Fruit fly (Drosophila melanogaster) whole organism, embryonic: Measurements from ENCODE around the gene Swip-1.

Experiments
- Aef1 ChIP-seq: fragments of 200-800 bp; sonication (Bioruptor generic); IDR thresholded peaks from 3 replicates; pipeline ENCODE4 v1.3.6; 2022; ENCODE audit warnings: missing biosample characterization, missing genetic modification characterization
- Asciz ChIP-seq: fragments of 200-800 bp; sonication (Bioruptor generic); optimal IDR thresholded peaks from 2 replicates; lab custom pipeline; 2017; ENCODE audit warnings: missing biosample characterization, mild to moderate bottlenecking, missing genetic modification characterization, missing genetic modification reagents
- CG10431 ChIP-seq: fragments of 200-800 bp; sonication (Bioruptor generic); optimal IDR thresholded peaks from 3 replicates; lab custom pipeline; 2018; ENCODE audit warnings: missing biosample characterization, mild to moderate bottlenecking, missing genetic modification characterization
- CG10462 ChIP-seq: fragments of 200-800 bp; sonication (Bioruptor generic); optimal IDR thresholded peaks from 2 replicates; lab custom pipeline; 2016; ENCODE audit warnings: missing biosample characterization, missing genetic modification characterization
- CG10959 ChIP-seq: fragments of 200-800 bp; sonication (Bioruptor generic); IDR thresholded peaks from 2 replicates; pipeline ENCODE4 v1.3.6; 2022; ENCODE audit warnings: missing biosample characterization, missing genetic modification characterization
- CG11398 ChIP-seq: fragments of 200-800 bp; sonication (Bioruptor generic); optimal IDR thresholded peaks from 2 replicates; lab custom pipeline; 2016; ENCODE audit warnings: missing biosample characterization, missing genetic modification characterization
- CG11560 ChIP-seq: fragments of 200-800 bp; sonication (Bioruptor generic); IDR thresholded peaks from 3 replicates; pipeline ENCODE4 v1.3.6; 2022; ENCODE audit warnings: missing biosample characterization, missing genetic modification characterization
- CG13624 ChIP-seq: fragments of 200-800 bp; sonication (Bioruptor generic); optimal IDR thresholded peaks from 2 replicates; lab custom pipeline; 2016; ENCODE audit warnings: missing biosample characterization, missing genetic modification characterization
- CG15269 ChIP-seq: fragments of 200-800 bp; sonication (Bioruptor generic); optimal IDR thresholded peaks from 2 replicates; lab custom pipeline; 2018; ENCODE audit warnings: missing biosample characterization, mild to moderate bottlenecking, missing genetic modification characterization, moderate library complexity
- CG16779 ChIP-seq: fragments of 200-800 bp; sonication (Bioruptor generic); IDR thresholded peaks from 2 replicates; pipeline ENCODE4 v1.3.6; 2022; ENCODE audit warnings: missing biosample characterization, missing genetic modification characterization
- CG2875 ChIP-seq: fragments of 200-800 bp; sonication (Bioruptor generic); optimal IDR thresholded peaks from 2 replicates; lab custom pipeline; 2017; ENCODE audit warnings: missing biosample characterization, mild to moderate bottlenecking, missing genetic modification characterization, missing genetic modification reagents
- CG33213 ChIP-seq: fragments of 200-800 bp; sonication (Bioruptor generic); optimal IDR thresholded peaks from 3 replicates; lab custom pipeline; 2016; ENCODE audit warnings: missing biosample characterization, missing genetic modification characterization
- CG34376 ChIP-seq: fragments of 200-800 bp; sonication (Bioruptor generic); optimal IDR thresholded peaks from 2 replicates; lab custom pipeline; 2018; ENCODE audit warnings: missing biosample characterization, mild to moderate bottlenecking, missing genetic modification characterization
- CG3726 ChIP-seq: fragments of 200-800 bp; sonication (Bioruptor generic); IDR thresholded peaks from 3 replicates; pipeline ENCODE4, ENCODE4 v1.3.6; 2022; ENCODE audit warnings: missing biosample characterization, missing genetic modification characterization
- CG8089 ChIP-seq: fragments of 200-800 bp; sonication (Bioruptor generic); optimal IDR thresholded peaks from 3 replicates; lab custom pipeline; 2016; ENCODE audit warnings: missing biosample characterization, missing genetic modification characterization
- CG8290 ChIP-seq, 3 experiments: fragments of 200-800 bp; sonication (Bioruptor generic); optimal IDR thresholded peaks; 2 replicates each; lab custom pipeline; 2016 to 2019; ENCODE audit warnings: missing biosample characterization in 3 of 3, missing genetic modification characterization in 3 of 3, mild to moderate bottlenecking in 2 of 3, moderate library complexity in 1 of 3
- CG8478 ChIP-seq: fragments of >200 bp; optimal IDR thresholded peaks from 2 replicates; lab custom pipeline; 2018
- CG9437 ChIP-seq: fragments of 200-800 bp; sonication (Bioruptor generic); optimal IDR thresholded peaks from 2 replicates; lab custom pipeline; 2018; ENCODE audit warnings: missing biosample characterization, mild to moderate bottlenecking, missing genetic modification characterization
- CrebB ChIP-seq: fragments of 200-800 bp; sonication (Bioruptor generic); optimal IDR thresholded peaks from 3 replicates; lab custom pipeline; 2018; ENCODE audit warnings: missing biosample characterization, mild to moderate bottlenecking, missing genetic modification characterization
- Dek ChIP-seq: fragments of 200-800 bp; sonication (Bioruptor generic); optimal IDR thresholded peaks from 3 replicates; lab custom pipeline; 2019; ENCODE audit warnings: missing biosample characterization, mild to moderate bottlenecking, missing genetic modification characterization, moderate library complexity
- E2f1 ChIP-seq: fragments of 200-800 bp; sonication (Bioruptor generic); IDR thresholded peaks from 2 replicates; pipeline ENCODE4 v1.3.6; 2022; ENCODE audit warnings: missing biosample characterization, missing genetic modification characterization
- H15 ChIP-seq: fragments of 200-800 bp; sonication (Bioruptor generic); IDR thresholded peaks from 3 replicates; pipeline ENCODE4 v1.3.6; 2022; ENCODE audit warnings: missing biosample characterization, missing genetic modification characterization
- HLH3B ChIP-seq: fragments of 200-800 bp; sonication (Bioruptor generic); IDR thresholded peaks from 2 replicates; pipeline ENCODE4 v1.3.6; 2022; ENCODE audit warnings: missing biosample characterization, missing genetic modification characterization
- HLH4C ChIP-seq: fragments of 200-800 bp; sonication (Bioruptor generic); IDR thresholded peaks from 3 replicates; pipeline ENCODE4 v1.3.6; 2022; ENCODE audit warnings: missing biosample characterization, missing genetic modification characterization; ENCODE audit not compliant: partially characterized antibody
- Lpt ChIP-seq: fragments of >200 bp; optimal IDR thresholded peaks from 2 replicates; lab custom pipeline; 2018; ENCODE audit warnings: missing biosample characterization, missing genetic modification characterization
- MESR4 ChIP-seq: fragments of 200-800 bp; sonication (Bioruptor generic); optimal IDR thresholded peaks from 2 replicates; lab custom pipeline; 2018; ENCODE audit warnings: missing biosample characterization, mild to moderate bottlenecking, missing genetic modification characterization, moderate library complexity
- Med ChIP-seq: fragments of 200-800 bp; sonication (Bioruptor generic); peaks from one replicate; lab custom pipeline; 2016; ENCODE audit warnings: missing biosample characterization, missing genetic modification characterization, mild to moderate bottlenecking, inconsistent platforms, moderate library complexity
- Mrtf ChIP-seq: fragments of 200-800 bp; sonication (Bioruptor generic); IDR thresholded peaks from 3 replicates; pipeline ENCODE4 v1.3.6; 2022; ENCODE audit warnings: missing biosample characterization, missing genetic modification characterization
- NC2α ChIP-seq: fragments of 200-800 bp; sonication (Bioruptor generic); optimal IDR thresholded peaks from 2 replicates; lab custom pipeline; 2016; ENCODE audit warnings: missing biosample characterization, missing genetic modification characterization
- Optix ChIP-seq: fragments of 200-800 bp; sonication (Bioruptor generic); IDR thresholded peaks from 3 replicates; pipeline ENCODE4 v1.3.6; 2022; ENCODE audit warnings: missing biosample characterization, missing genetic modification characterization
- Sox102F ChIP-seq: fragments of 200-800 bp; sonication (Bioruptor generic); optimal IDR thresholded peaks from 2 replicates; lab custom pipeline; 2018; ENCODE audit warnings: missing biosample characterization, mild to moderate bottlenecking, missing genetic modification characterization, moderate library complexity
- Sry-δ ChIP-seq: fragments of 200-800 bp; sonication (Bioruptor generic); optimal IDR thresholded peaks from 2 replicates; lab custom pipeline; 2016; ENCODE audit warnings: missing biosample characterization, missing genetic modification characterization
- Vsx1 ChIP-seq: fragments of 200-800 bp; sonication (Bioruptor generic); optimal IDR thresholded peaks from 2 replicates; lab custom pipeline; 2017; ENCODE audit warnings: missing biosample characterization, mild to moderate bottlenecking, missing genetic modification characterization, missing genetic modification reagents
- ac ChIP-seq: fragments of 200-800 bp; sonication (Bioruptor generic); optimal IDR thresholded peaks from 3 replicates; lab custom pipeline; 2017; ENCODE audit warnings: missing biosample characterization, mild to moderate bottlenecking, missing genetic modification characterization
- bab2 ChIP-seq: fragments of 200-800 bp; sonication (Bioruptor generic); optimal IDR thresholded peaks from 2 replicates; lab custom pipeline; 2016; ENCODE audit warnings: missing biosample characterization, missing genetic modification characterization
- bcd ChIP-seq: fragments of 200-800 bp; sonication (Bioruptor generic); optimal IDR thresholded peaks from 2 replicates; lab custom pipeline; 2017; ENCODE audit warnings: missing biosample characterization, mild to moderate bottlenecking, missing genetic modification characterization
- bigmax ChIP-seq: fragments of 200-800 bp; sonication (Bioruptor generic); optimal IDR thresholded peaks from 2 replicates; lab custom pipeline; 2018; ENCODE audit warnings: missing biosample characterization, mild to moderate bottlenecking, missing genetic modification characterization
- dmrt11E ChIP-seq: fragments of 200-800 bp; sonication (Bioruptor generic); optimal IDR thresholded peaks from 3 replicates; lab custom pipeline; 2018; ENCODE audit warnings: missing biosample characterization, mild to moderate bottlenecking, missing genetic modification characterization, moderate library complexity
- emc ChIP-seq: fragments of 200-800 bp; sonication (Bioruptor generic); optimal IDR thresholded peaks from 2 replicates; lab custom pipeline; 2016; ENCODE audit warnings: missing biosample characterization, missing genetic modification characterization
- en ChIP-seq: fragments of 200-800 bp; sonication (Bioruptor generic); optimal IDR thresholded peaks from 2 replicates; lab custom pipeline; 2016; ENCODE audit warnings: missing biosample characterization, missing genetic modification characterization
- gsb ChIP-seq: fragments of 200-800 bp; sonication (Bioruptor generic); IDR thresholded peaks from 2 replicates; pipeline ENCODE4 v1.3.6; 2022; ENCODE audit warnings: missing biosample characterization, missing genetic modification characterization
- ham ChIP-seq: fragments of 200-800 bp; sonication (Bioruptor generic); IDR thresholded peaks from 2 replicates; pipeline ENCODE4 v1.3.6; 2022; ENCODE audit warnings: missing biosample characterization, missing genetic modification characterization
- her ChIP-seq: fragments of 200-800 bp; sonication (Bioruptor generic); optimal IDR thresholded peaks from 2 replicates; lab custom pipeline; 2016; ENCODE audit warnings: missing biosample characterization, missing genetic modification characterization
- ind ChIP-seq: fragments of 200-800 bp; sonication (Bioruptor generic); optimal IDR thresholded peaks from 3 replicates; lab custom pipeline; 2016; ENCODE audit warnings: missing biosample characterization, missing genetic modification characterization
- ken ChIP-seq: fragments of 200-800 bp; sonication (Bioruptor generic); IDR thresholded peaks from 3 replicates; pipeline ENCODE4 v1.3.6; 2022; ENCODE audit warnings: missing biosample characterization, missing genetic modification characterization
- klu ChIP-seq: fragments of 200-800 bp; sonication (Bioruptor generic); IDR thresholded peaks from 2 replicates; pipeline ENCODE4 v1.3.6; 2022; ENCODE audit warnings: missing biosample characterization, missing genetic modification characterization
- mirr ChIP-seq: fragments of 200-800 bp; sonication (Bioruptor generic); optimal IDR thresholded peaks from 3 replicates; lab custom pipeline; 2018; ENCODE audit warnings: missing biosample characterization, mild to moderate bottlenecking, missing genetic modification characterization
- nom ChIP-seq: fragments of 200-800 bp; sonication (Bioruptor generic); optimal IDR thresholded peaks from 2 replicates; lab custom pipeline; 2017; ENCODE audit warnings: missing biosample characterization, missing genetic modification characterization, mild to moderate bottlenecking, moderate library complexity, missing genetic modification reagents
- sima ChIP-seq: fragments of 200-800 bp; sonication (Bioruptor generic); optimal IDR thresholded peaks from 2 replicates; lab custom pipeline; 2016; ENCODE audit warnings: missing biosample characterization, missing genetic modification characterization
- stc ChIP-seq: fragments of 200-800 bp; sonication (Bioruptor generic); IDR thresholded peaks from 2 replicates; pipeline ENCODE4 v1.3.6; 2022; ENCODE audit warnings: missing biosample characterization, missing genetic modification characterization
- unc-4 ChIP-seq: fragments of 200-800 bp; sonication (Bioruptor generic); IDR thresholded peaks from 2 replicates; pipeline ENCODE4 v1.3.6; 2022; ENCODE audit warnings: missing biosample characterization, missing genetic modification characterization; ENCODE audit not compliant: partially characterized antibody

Swip-1 gene

dm6 chr2L:19009130-19009529 is 22.1 kb upstream of the Swip-1 start, which contains the start of gene RpL30 (continued):
- TF ChIP-seq CG10462 (GFP tag; lab: Kevin White, UChicago) (peak; percentile 77), HLH3B (GFP tag; lab: Robert Waterston, UW) (peak; percentile 80), CG15269 (tag; lab: Kevin White, UChicago) (peak; percentile 79), ham (GFP tag; lab: Robert Waterston, UW) (peak; percentile 83; the same call in 1 of the 2 replicates), CG13624 (GFP tag; lab: Kevin White, UChicago) (peak; percentile 95), CG9437 (peak; percentile 67), CG16779 (GFP tag; lab: Robert Waterston, UW) (peak; percentile 91), her (GFP tag; lab: Kevin White, UChicago) (peak; percentile 94), Optix (GFP tag; lab: Robert Waterston, UW) (peak; percentile 80), CG11560 (peak; percentile 79; the same call in 2 of the 3 replicates), unc-4 (peak; percentile 68), Sox102F (GFP tag; lab: Kevin White, UChicago) (peak; percentile 59), Dek (peak; percentile 87), bab2 (GFP tag; lab: Kevin White, UChicago) (peak; percentile 69), NC2α (GFP tag; lab: Kevin White, UChicago) (peak; percentile 91), HLH4C (peak; percentile 20; the same call in 1 of the 3 replicates), CG33213 (peak; percentile 98), nom (GFP tag; lab: Kevin White, UChicago) (peak; percentile 95), Asciz (peak; percentile 90), H15 (GFP tag; lab: Robert Waterston, UW) (peak; percentile 87), CG8089 (GFP tag; lab: Kevin White, UChicago) (peak; percentile 92), Vsx1 (GFP tag; lab: Kevin White, UChicago) (peak; percentile 90), Mrtf (GFP tag; lab: Robert Waterston, UW) (peak; percentile 57; the same call in 2 of the 3 replicates), CG8290 (GFP tag; optimal IDR thresholded peaks at IDR 0.05; lab: Kevin White, UChicago) (peak; percentile 90), CG8290 (tag; optimal IDR thresholded peaks at IDR 0.05; lab: Kevin White, UChicago) (peak; percentile 84 to 98), CG2875 (peak; percentile 92), klu (GFP tag; lab: Robert Waterston, UW) (no peak; the same call in 1 of the 2 replicates), MESR4 (GFP tag; lab: Kevin White, UChicago) (peak; percentile 100), en (peak; percentile 84), sima (GFP tag; lab: Kevin White, UChicago) (peak; percentile 64), stc (peak; percentile 91), Lpt (GFP tag; lab: Kevin White, UChicago) (no peak), Aef1 (GFP tag; lab: Robert Waterston, UW) (peak; percentile 60), CrebB (tag; lab: Kevin White, UChicago) (peak; percentile 95), gsb (GFP tag; lab: Robert Waterston, UW) (peak; percentile 74), mirr (peak; percentile 97), CG3726 (GFP tag; lab: Robert Waterston, UW) (peak; percentile 81), dmrt11E (tag; lab: Kevin White, UChicago) (peak; percentile 79), CG8478 (peak; percentile 65), bcd (peak; percentile 94), CG10959 (GFP tag; lab: Robert Waterston, UW) (peak; percentile 75), emc (peak; percentile 91), ind (GFP tag; lab: Kevin White, UChicago) (peak; percentile 62), E2f1 (peak; percentile 75), CG34376 (GFP tag; lab: Kevin White, UChicago) (peak; percentile 98), Sry-δ (GFP tag; lab: Kevin White, UChicago) (peak; percentile 82), ac (peak; percentile 86), Med (GFP tag; lab: Kevin White, UChicago) (peak; percentile 99), CG10431 (GFP tag; lab: Kevin White, UChicago) (peak; percentile 94), ken (GFP tag; lab: Robert Waterston, UW) (peak; percentile 88), CG11398 (GFP tag; lab: Kevin White, UChicago) (peak; percentile 94), bigmax (GFP tag; lab: Kevin White, UChicago) (peak; percentile 89)
